Worm (Caenorhabditis elegans) whole organism, early embryonic: ENCODE measurements around the gene mfn-1.

Source experiments
- B0310.2 ChIP-seq: sonication (generic microtip); optimal IDR thresholded peaks from 2 replicates; lab custom pipeline; 2016; ENCODE audit warnings: mild to moderate bottlenecking, missing genetic modification characterization, missing compliant biosample characterization
- F13C5.2 ChIP-seq: sonication (generic microtip); optimal IDR thresholded peaks from 2 replicates; lab custom pipeline; 2017; ENCODE audit warnings: mild to moderate bottlenecking, missing genetic modification characterization, inconsistent platforms, missing compliant biosample characterization
- aly-1 ChIP-seq: sonication (generic microtip); optimal IDR thresholded peaks from 2 replicates; lab custom pipeline; 2016; ENCODE audit warnings: missing genetic modification characterization, missing compliant biosample characterization
- ama-1 ChIP-seq: fragments of 150-350 bp; optimal IDR thresholded peaks from 2 replicates; lab custom pipeline; 2014
- ceh-13 ChIP-seq: fragments of 200-800 bp; sonication (Bioruptor generic); optimal IDR thresholded peaks from 2 replicates; lab custom pipeline; 2018; ENCODE audit warnings: mild to moderate bottlenecking, missing genetic modification characterization, missing compliant biosample characterization
- ceh-36 ChIP-seq: sonication (generic microtip); optimal IDR thresholded peaks from 2 replicates; lab custom pipeline; 2016; ENCODE audit warnings: missing genetic modification characterization, inconsistent platforms, missing compliant biosample characterization
- ets-7 ChIP-seq: sonication (generic microtip); optimal IDR thresholded peaks from 2 replicates; lab custom pipeline; 2016; ENCODE audit warnings: missing genotype, missing genetic modification characterization, missing compliant biosample characterization
- flt-1 ChIP-seq: fragments of 200-800 bp; sonication (Bioruptor generic); IDR thresholded peaks from 2 replicates; pipeline ENCODE4 v1.3.6; 2022; ENCODE audit warnings: missing genetic modification characterization, missing compliant biosample characterization
- hmbx-1 ChIP-seq: sonication (generic microtip); optimal IDR thresholded peaks from 2 replicates; lab custom pipeline; 2016; ENCODE audit warnings: mild to moderate bottlenecking, missing genetic modification characterization, missing compliant biosample characterization
- hmg-4 ChIP-seq: fragments of 200-800 bp; sonication (Bioruptor generic); optimal IDR thresholded peaks from 2 replicates; lab custom pipeline; 2018; ENCODE audit warnings: mild to moderate bottlenecking, missing genetic modification characterization, missing compliant biosample characterization
- hnd-1 ChIP-seq: sonication (generic microtip); optimal IDR thresholded peaks from 2 replicates; lab custom pipeline; 2016; ENCODE audit warnings: missing genetic modification characterization, missing compliant biosample characterization
- pes-1 ChIP-seq: fragments of 200-800 bp; sonication (Bioruptor generic); IDR thresholded peaks from 2 replicates; pipeline ENCODE4 v1.3.6; 2022; ENCODE audit warnings: missing genetic modification reagents, missing genetic modification characterization, missing compliant biosample characterization
- scrt-1 ChIP-seq: fragments of 200-800 bp; sonication (Bioruptor generic); IDR thresholded peaks from 2 replicates; pipeline ENCODE4 v1.3.6; 2022; ENCODE audit warnings: missing genetic modification characterization, missing compliant biosample characterization
- sea-1 ChIP-seq: fragments of 200-800 bp; sonication (Bioruptor generic); conservative IDR thresholded peaks from 2 replicates; pipeline ENCODE4 v1.3.6; 2022; ENCODE audit warnings: missing genetic modification characterization, missing compliant biosample characterization
- tbx-11 ChIP-seq: fragments of 200-800 bp; sonication (Bioruptor generic); IDR thresholded peaks from 2 replicates; pipeline ENCODE4 v1.3.6; 2022; ENCODE audit warnings: missing genetic modification characterization, missing compliant biosample characterization
- tbx-37 ChIP-seq: fragments of 200-800 bp; sonication (Bioruptor generic); conservative IDR thresholded peaks from 2 replicates; pipeline ENCODE4 v1.3.6; 2022; ENCODE audit warnings: missing genetic modification reagents, missing genetic modification characterization, missing compliant biosample characterization
- tra-4 ChIP-seq: sonication (generic microtip); optimal IDR thresholded peaks from 2 replicates; lab custom pipeline; 2017; ENCODE audit warnings: missing genetic modification characterization, missing compliant biosample characterization

Gene mfn-1

ce11 chrII:11424032-11424431 lies 47.8 kb downstream of the mfn-1 start:
- TF ChIP-seq flt-1 (GFP tag; lab: Robert Waterston, UW): no peak
- no peak for TF ChIP-seq tbx-11 (GFP tag; lab: Robert Waterston, UW)
- TF ChIP-seq F13C5.2 (tag; lab: Kevin White, UChicago): no peak
- TF ChIP-seq tra-4 (tag; lab: Kevin White, UChicago): no peak
- no peak for TF ChIP-seq scrt-1 (GFP tag; lab: Robert Waterston, UW)
- TF ChIP-seq ets-7: no peak
- no peak for TF ChIP-seq sea-1 (GFP tag; lab: Robert Waterston, UW)
- TF ChIP-seq ceh-36 (tag; lab: Kevin White, UChicago): no peak
- TF ChIP-seq ama-1 (lab: Kevin White, UChicago): no peak
- TF ChIP-seq ceh-13 (GFP tag; lab: Kevin White, UChicago): no peak
- TF ChIP-seq pes-1 (GFP tag; lab: Robert Waterston, UW): no peak
- no peak for TF ChIP-seq tbx-37 (GFP tag; lab: Robert Waterston, UW)
- no peak for TF ChIP-seq aly-1 (tag; lab: Kevin White, UChicago)
- TF ChIP-seq hmbx-1 (tag; lab: Kevin White, UChicago): no peak
- TF ChIP-seq hnd-1 (tag; lab: Kevin White, UChicago): no peak
- TF ChIP-seq B0310.2 (tag; lab: Kevin White, UChicago): no peak
- no peak for TF ChIP-seq hmg-4
